Worm (Caenorhabditis elegans): Measurements from ENCODE around the gene vps-15.

The vps-15 gene

DNA sequence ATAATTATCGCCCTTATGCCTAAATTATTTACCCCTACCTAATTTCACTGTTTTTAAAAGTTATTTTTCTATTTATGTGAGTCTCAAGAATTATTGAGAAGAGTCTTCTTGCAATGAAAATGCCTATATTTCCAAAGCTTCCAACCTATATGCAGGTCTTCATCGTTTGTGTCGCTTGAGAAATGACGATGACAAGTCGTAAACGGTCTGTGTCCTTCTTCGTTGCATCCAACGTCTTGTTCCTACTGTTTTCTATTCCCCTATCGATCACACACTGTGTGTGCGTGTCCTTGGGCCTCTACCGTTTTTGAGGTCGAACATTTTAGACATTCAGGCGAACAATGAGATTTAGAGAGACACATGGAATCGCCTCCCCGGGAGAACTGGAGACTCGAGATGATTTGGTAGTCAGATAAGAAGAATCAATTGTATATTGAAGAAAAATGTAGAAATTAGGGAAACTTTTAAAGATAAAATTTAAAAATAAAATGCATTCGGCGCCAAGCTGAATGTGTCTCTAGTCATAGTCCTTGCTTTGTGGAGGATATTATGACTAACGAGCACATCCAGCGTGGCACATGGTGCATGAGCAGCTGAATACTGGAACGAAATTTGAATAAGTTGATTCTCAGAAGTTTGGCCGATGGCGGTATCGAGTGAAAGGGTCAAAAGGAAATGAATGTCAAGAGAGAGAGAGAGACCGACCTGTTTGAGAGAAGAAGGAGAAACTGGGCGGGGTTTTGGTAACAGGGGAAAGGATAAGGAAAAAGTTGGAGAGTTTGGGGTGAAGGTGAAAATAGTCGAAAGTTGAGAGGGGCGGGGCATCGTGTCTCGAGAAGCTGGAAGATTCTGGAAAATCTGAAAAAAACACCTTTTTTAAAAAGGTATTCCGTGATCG is 34.9 kb downstream of the vps-15 start:
- TF ChIP-seq tra-4 (tag; optimal IDR thresholded peaks at IDR 0.05) (no peak), ama-1 (optimal IDR thresholded peaks at IDR 0.05) (peak; percentile 88), ceh-36 (tag; optimal IDR thresholded peaks at IDR 0.05) (no peak), F13C5.2 (tag; optimal IDR thresholded peaks at IDR 0.05) (no peak), tbx-11 (GFP tag; IDR thresholded peaks at IDR 0.05) (no peak), hmg-4 (GFP tag; optimal IDR thresholded peaks at IDR 0.05) (no peak), flt-1 (GFP tag; IDR thresholded peaks at IDR 0.05) (no peak), scrt-1 (GFP tag; IDR thresholded peaks at IDR 0.05) (no peak), pes-1 (GFP tag; IDR thresholded peaks at IDR 0.05) (peak; percentile 29; the same call in 1 of the 2 replicates), hnd-1 (tag; optimal IDR thresholded peaks at IDR 0.05) (no peak), ceh-13 (GFP tag; optimal IDR thresholded peaks at IDR 0.05) (no peak), ets-7 (tag; optimal IDR thresholded peaks at IDR 0.05) (no peak)

DNA sequence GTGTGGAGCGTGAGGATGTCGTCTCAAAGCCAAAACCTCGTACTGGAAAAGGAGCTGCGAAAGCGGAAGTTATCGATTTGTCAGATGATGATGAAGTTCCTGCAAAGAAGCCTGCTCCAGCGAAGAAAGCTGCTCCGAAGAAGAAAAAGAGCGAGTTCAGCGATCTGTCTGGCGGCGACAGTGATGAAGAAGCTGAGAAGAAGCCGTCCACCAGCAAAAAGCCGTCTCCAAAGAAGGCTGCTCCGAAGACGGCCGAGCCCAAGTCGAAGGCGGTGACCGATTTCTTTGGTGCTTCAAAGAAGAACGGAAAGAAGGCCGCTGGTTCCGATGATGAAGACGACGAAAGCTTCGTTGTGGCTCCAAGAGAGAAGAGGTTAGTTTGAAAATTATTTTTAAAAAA is 35.9 kb downstream of the vps-15 start:
- TF ChIP-seq tra-4 (tag; optimal IDR thresholded peaks at IDR 0.05) (no peak), tbx-37 (GFP tag; conservative IDR thresholded peaks at IDR 0.05) (no peak), hnd-1 (tag; optimal IDR thresholded peaks at IDR 0.05) (no peak), hmbx-1 (tag; optimal IDR thresholded peaks at IDR 0.05) (no peak), ceh-36 (tag; optimal IDR thresholded peaks at IDR 0.05) (peak; percentile 8), sea-1 (GFP tag; conservative IDR thresholded peaks at IDR 0.05) (0 out of 2 replicates have a peak, but pooled peaks have one; percentile 8), scrt-1 (GFP tag; IDR thresholded peaks at IDR 0.05) (no peak), hmg-4 (GFP tag; optimal IDR thresholded peaks at IDR 0.05) (no peak), aly-1 (tag; optimal IDR thresholded peaks at IDR 0.05) (no peak), ama-1 (optimal IDR thresholded peaks at IDR 0.05) (no peak), tbx-11 (GFP tag; IDR thresholded peaks at IDR 0.05) (no peak)

DNA sequence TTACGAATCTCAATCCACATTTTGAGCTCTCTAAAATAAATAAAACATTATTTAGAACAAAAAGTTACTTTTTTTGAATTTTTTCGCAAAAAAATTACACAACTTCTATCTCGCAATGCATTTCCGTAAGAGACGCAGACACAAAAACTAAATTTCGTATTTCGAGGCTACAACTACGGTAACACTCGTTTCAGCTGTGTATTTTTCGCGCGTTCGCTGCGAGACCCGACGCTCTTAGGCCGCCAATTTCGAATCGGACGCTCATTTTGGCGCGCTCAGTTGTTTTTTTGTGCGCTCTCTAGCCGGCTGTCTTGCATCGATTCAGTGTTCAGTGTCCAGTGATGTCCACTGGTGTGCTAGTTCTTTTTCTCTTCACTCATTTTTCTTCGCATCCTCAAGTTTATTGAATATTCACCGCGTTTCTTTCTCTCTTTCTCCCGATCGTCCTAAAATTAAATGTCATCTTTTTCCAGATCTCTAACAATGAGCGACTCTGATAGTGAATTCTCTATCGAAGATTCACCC is 40.9 kb downstream of the vps-15 start, which contains the start of the genes npp-3 and top-2:
Gene npp-3, minus strand, starts transcription at position 115 of the 525 bp plus-strand sequence.
Gene top-2, plus strand, starts transcription at position 475 of the 525 bp plus-strand sequence.
- TF ChIP-seq hmbx-1 (tag; optimal IDR thresholded peaks at IDR 0.05) (no peak), F13C5.2 (tag; optimal IDR thresholded peaks at IDR 0.05) (peak; percentile 73), tbx-11 (GFP tag; IDR thresholded peaks at IDR 0.05) (no peak), tbx-37 (GFP tag; conservative IDR thresholded peaks at IDR 0.05) (no peak), hmg-4 (GFP tag; optimal IDR thresholded peaks at IDR 0.05) (peak; percentile 35), ceh-36 (tag; optimal IDR thresholded peaks at IDR 0.05) (no peak), hnd-1 (tag; optimal IDR thresholded peaks at IDR 0.05) (no peak), scrt-1 (GFP tag; IDR thresholded peaks at IDR 0.05) (no peak)

DNA sequence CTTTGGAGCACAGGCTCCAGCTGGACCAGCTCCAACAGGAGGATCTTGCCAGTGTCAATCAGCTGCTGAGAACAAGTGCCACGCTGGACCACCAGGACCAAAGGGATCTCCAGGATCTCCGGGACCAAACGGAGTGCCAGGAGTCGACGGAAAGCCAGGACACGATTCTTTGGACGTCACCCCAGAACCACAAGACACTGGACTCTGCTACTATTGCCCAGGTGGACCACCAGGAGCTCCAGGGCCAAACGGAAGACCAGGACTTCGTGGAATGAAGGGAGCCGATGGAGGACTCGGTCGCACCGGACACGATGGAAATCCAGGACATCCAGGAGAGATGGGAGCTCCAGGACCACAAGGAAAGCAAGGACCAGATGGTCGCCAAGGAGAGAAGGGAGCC is 46.8 kb downstream of the vps-15 start:
- no peak for TF ChIP-seq ets-7 (tag; optimal IDR thresholded peaks at IDR 0.05)
- TF ChIP-seq B0310.2 (tag; optimal IDR thresholded peaks at IDR 0.05): no peak
- no peak for TF ChIP-seq sea-1 (GFP tag; conservative IDR thresholded peaks at IDR 0.05)
- no peak for TF ChIP-seq hmbx-1 (tag; optimal IDR thresholded peaks at IDR 0.05)
- TF ChIP-seq F13C5.2 (tag; optimal IDR thresholded peaks at IDR 0.05): no peak
- TF ChIP-seq aly-1 (tag; optimal IDR thresholded peaks at IDR 0.05): no peak
- TF ChIP-seq ceh-13 (GFP tag; optimal IDR thresholded peaks at IDR 0.05): no peak
- no peak for TF ChIP-seq ceh-36 (tag; optimal IDR thresholded peaks at IDR 0.05)
- no peak for TF ChIP-seq tbx-11 (GFP tag; IDR thresholded peaks at IDR 0.05)
- TF ChIP-seq tbx-37 (GFP tag; conservative IDR thresholded peaks at IDR 0.05): no peak
- TF ChIP-seq ama-1 (optimal IDR thresholded peaks at IDR 0.05): no peak
- TF ChIP-seq tra-4 (tag; optimal IDR thresholded peaks at IDR 0.05): no peak
- TF ChIP-seq hnd-1 (tag; optimal IDR thresholded peaks at IDR 0.05): no peak
- no peak for TF ChIP-seq hmg-4 (GFP tag; optimal IDR thresholded peaks at IDR 0.05)
- no peak for TF ChIP-seq scrt-1 (GFP tag; IDR thresholded peaks at IDR 0.05)
- no peak for TF ChIP-seq pes-1 (GFP tag; IDR thresholded peaks at IDR 0.05)

DNA sequence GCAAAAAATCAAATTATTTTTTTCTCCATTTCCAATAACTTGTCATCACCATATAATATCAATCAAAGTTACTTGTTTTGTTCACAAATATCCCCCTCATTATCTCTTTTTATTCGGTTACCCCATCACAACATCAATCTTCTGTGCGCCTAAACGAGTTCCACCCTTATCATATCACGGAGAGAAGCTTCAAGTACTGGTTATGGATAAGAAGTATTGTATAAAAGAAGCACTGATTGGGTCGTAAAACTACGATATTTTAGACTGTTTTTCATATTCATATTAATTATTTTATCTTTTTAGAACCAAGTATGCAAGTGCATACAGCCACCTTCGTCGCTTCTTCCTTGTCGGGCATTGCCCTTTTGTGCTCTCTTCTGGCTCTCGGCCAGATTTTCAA is 47.4 kb downstream of the vps-15 start, which contains the start of gene col-84:
Gene col-84, plus strand, starts transcription at position 301 of the 400 bp plus-strand sequence.
- TF ChIP-seq scrt-1 (GFP tag; IDR thresholded peaks at IDR 0.05): no peak
- no peak for TF ChIP-seq ets-7 (tag; optimal IDR thresholded peaks at IDR 0.05)
- TF ChIP-seq pes-1 (GFP tag; IDR thresholded peaks at IDR 0.05): no peak
- TF ChIP-seq ceh-36 (tag; optimal IDR thresholded peaks at IDR 0.05): no peak
- TF ChIP-seq ama-1 (optimal IDR thresholded peaks at IDR 0.05): no peak
- no peak for TF ChIP-seq flt-1 (GFP tag; IDR thresholded peaks at IDR 0.05)
- no peak for TF ChIP-seq ceh-13 (GFP tag; optimal IDR thresholded peaks at IDR 0.05)
- TF ChIP-seq tra-4 (tag; optimal IDR thresholded peaks at IDR 0.05): no peak

DNA sequence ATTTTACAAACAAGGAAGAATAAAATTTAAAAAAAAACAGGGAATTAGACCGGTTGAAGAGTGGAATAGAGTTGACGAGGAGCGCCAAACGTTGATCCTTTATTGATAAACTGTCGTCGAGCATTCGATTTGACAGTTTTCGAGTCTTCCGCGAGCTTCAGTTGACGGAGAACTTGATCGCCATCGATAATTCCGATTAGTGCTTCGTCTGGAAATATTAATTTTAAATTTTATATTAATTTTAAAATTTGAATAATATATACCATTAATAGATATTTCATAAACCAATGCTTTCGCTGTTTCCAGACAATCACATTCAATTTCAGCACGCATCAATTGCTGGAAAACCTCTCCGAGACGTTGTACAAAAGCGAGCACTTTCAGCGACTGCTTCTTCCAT is 50.0 kb downstream of the vps-15 start, which contains the start of gene K12D12.4:
Gene K12D12.4, minus strand, starts transcription at position 101 of the 400 bp plus-strand sequence.
- TF ChIP-seq ceh-36 (tag; optimal IDR thresholded peaks at IDR 0.05) (no peak), pes-1 (GFP tag; IDR thresholded peaks at IDR 0.05) (no peak), tbx-11 (GFP tag; IDR thresholded peaks at IDR 0.05) (no peak), ets-7 (tag; optimal IDR thresholded peaks at IDR 0.05) (no peak), sea-1 (GFP tag; conservative IDR thresholded peaks at IDR 0.05) (no peak), scrt-1 (GFP tag; IDR thresholded peaks at IDR 0.05) (no peak), hmg-4 (GFP tag; optimal IDR thresholded peaks at IDR 0.05) (no peak)

DNA sequence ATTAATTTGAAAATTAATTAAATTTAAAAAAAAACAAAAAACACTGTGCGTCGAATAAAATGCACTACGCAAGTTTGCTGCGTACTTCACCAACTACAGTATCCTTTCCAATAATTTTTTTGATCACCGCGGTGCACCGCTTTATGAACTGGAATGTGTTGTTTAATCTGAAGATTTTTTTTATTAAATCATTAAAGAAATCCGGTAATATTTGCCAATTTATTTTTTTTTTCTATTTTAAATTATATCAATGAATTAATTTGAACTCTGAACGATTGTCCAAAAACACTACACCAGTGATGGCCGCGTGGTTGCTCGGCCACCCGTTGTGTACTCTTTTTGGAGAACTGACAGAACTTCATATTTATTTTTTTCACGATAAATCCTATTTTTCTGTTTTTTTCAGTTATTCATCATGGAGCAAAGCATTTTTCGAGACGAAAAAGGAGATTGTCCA is 55.0 kb downstream of the vps-15 start, which contains the start of gene K12D12.5:
Gene K12D12.5, plus strand, starts transcription at position 407 of the 457 bp plus-strand sequence.
- no peak for TF ChIP-seq hmg-4 (GFP tag; optimal IDR thresholded peaks at IDR 0.05)
- no peak for TF ChIP-seq hnd-1 (tag; optimal IDR thresholded peaks at IDR 0.05)
- no peak for TF ChIP-seq scrt-1 (GFP tag; IDR thresholded peaks at IDR 0.05)
- TF ChIP-seq aly-1 (tag; optimal IDR thresholded peaks at IDR 0.05): no peak
- no peak for TF ChIP-seq pes-1 (GFP tag; IDR thresholded peaks at IDR 0.05)
- TF ChIP-seq ama-1 (optimal IDR thresholded peaks at IDR 0.05): no peak
- TF ChIP-seq sea-1 (GFP tag; conservative IDR thresholded peaks at IDR 0.05): no peak
- no peak for TF ChIP-seq ets-7 (tag; optimal IDR thresholded peaks at IDR 0.05)
- no peak for TF ChIP-seq flt-1 (GFP tag; IDR thresholded peaks at IDR 0.05)
- no peak for TF ChIP-seq ceh-36 (tag; optimal IDR thresholded peaks at IDR 0.05)
- TF ChIP-seq hmbx-1 (tag; optimal IDR thresholded peaks at IDR 0.05): no peak
- TF ChIP-seq B0310.2 (tag; optimal IDR thresholded peaks at IDR 0.05): no peak
- TF ChIP-seq F13C5.2 (tag; optimal IDR thresholded peaks at IDR 0.05): no peak
- TF ChIP-seq ceh-13 (GFP tag; optimal IDR thresholded peaks at IDR 0.05): no peak
- no peak for TF ChIP-seq tbx-37 (GFP tag; conservative IDR thresholded peaks at IDR 0.05)
- TF ChIP-seq tra-4 (tag; optimal IDR thresholded peaks at IDR 0.05): no peak
